Fruit fly (Drosophila melanogaster): ENCODE measurements around the gene Mhcl.

Mhcl gene

DNA sequence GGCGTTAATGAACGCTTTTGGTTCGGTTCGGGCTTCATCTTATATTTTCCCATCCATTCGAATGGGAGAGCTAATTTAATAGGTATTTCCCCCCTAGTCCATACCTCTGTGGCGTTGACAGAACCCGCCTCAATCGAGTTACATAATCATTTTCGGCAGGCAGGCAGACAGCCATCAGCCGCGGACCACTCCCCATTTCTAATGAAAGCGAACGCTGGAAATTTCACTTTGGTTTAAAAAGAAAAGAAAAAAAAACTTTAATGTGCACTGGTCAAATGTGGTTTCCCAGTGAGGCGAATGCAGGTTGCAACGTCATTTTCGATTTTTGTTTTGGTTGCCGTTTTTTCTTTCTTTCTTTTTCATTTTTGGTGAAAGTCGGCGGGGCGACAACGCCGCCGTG, 16.2 kb downstream of the Mhcl start (continued):
- TF ChIP-seq CG14710 (tag; optimal IDR thresholded peaks at IDR 0.05) (peak; percentile 1), vvl (GFP tag; IDR thresholded peaks at IDR 0.05) (0 out of 2 replicates have a peak, but pooled peaks have one; percentile 31)

- no peak for TF ChIP-seq Dad (GFP tag; optimal IDR thresholded peaks at IDR 0.05)
- no peak for TF ChIP-seq NC2β (GFP tag; optimal IDR thresholded peaks at IDR 0.05)
- TF ChIP-seq Mes4 (GFP tag; optimal IDR thresholded peaks at IDR 0.05), result no peak
- no peak for TF ChIP-seq stc (GFP tag; IDR thresholded peaks at IDR 0.05)
- no peak for TF ChIP-seq CG16779 (GFP tag; IDR thresholded peaks at IDR 0.05)
- TF ChIP-seq gcm2 (GFP tag; optimal IDR thresholded peaks at IDR 0.05), result no peak
- TF ChIP-seq CG8944 (GFP tag; optimal IDR thresholded peaks at IDR 0.05), result no peak
- no peak for TF ChIP-seq CG13624 (GFP tag; optimal IDR thresholded peaks at IDR 0.05)
- TF ChIP-seq ttk (GFP tag; IDR thresholded peaks at IDR 0.05), result no peak
- no peak for TF ChIP-seq zfh1 (GFP tag; IDR thresholded peaks at IDR 0.05)
- TF ChIP-seq Ada2b (GFP tag; IDR thresholded peaks at IDR 0.05), result no peak
- TF ChIP-seq stwl (tag; optimal IDR thresholded peaks at IDR 0.05), result no peak
- no peak for TF ChIP-seq mirr (GFP tag; optimal IDR thresholded peaks at IDR 0.05)
- no peak for TF ChIP-seq CG15073 (GFP tag; optimal IDR thresholded peaks at IDR 0.05)
- TF ChIP-seq CTCF (GFP tag; optimal IDR thresholded peaks at IDR 0.05), result no peak
- TF ChIP-seq dmrt99B (tag; optimal IDR thresholded peaks at IDR 0.05), result peak; percentile 38
- no peak for TF ChIP-seq Gsc (GFP tag; IDR thresholded peaks at IDR 0.05)
- no peak for TF ChIP-seq NFAT (GFP tag; IDR thresholded peaks at IDR 0.05)
- TF ChIP-seq CG8290 (GFP tag; optimal IDR thresholded peaks at IDR 0.05), result no peak
- TF ChIP-seq CG8290 (tag; optimal IDR thresholded peaks at IDR 0.05), result no peak
- no peak for TF ChIP-seq CG2202 (tag; optimal IDR thresholded peaks at IDR 0.05)
- TF ChIP-seq wor (GFP tag; IDR thresholded peaks at IDR 0.05), result no peak
- TF ChIP-seq prd (optimal IDR thresholded peaks at IDR 0.05), result no peak
- peak; percentile 20; the same call in 1 of the 3 replicates for TF ChIP-seq prd (GFP tag; IDR thresholded peaks at IDR 0.05)
- no peak for TF ChIP-seq ranshi (GFP tag; IDR thresholded peaks at IDR 0.05)
- TF ChIP-seq Pdp1 (GFP tag; optimal IDR thresholded peaks at IDR 0.05), result peak in 1 of 2 experiments; percentile 16
- no peak for TF ChIP-seq lov (optimal IDR thresholded peaks at IDR 0.05)
- no peak for TF ChIP-seq lov (GFP tag; IDR thresholded peaks at IDR 0.05)
- no peak for TF ChIP-seq CG6175 (GFP tag; IDR thresholded peaks at IDR 0.05)
- no peak for TF ChIP-seq fd3F (GFP tag; optimal IDR thresholded peaks at IDR 0.05)
- peak; percentile 42; the same call in 1 of the 3 replicates for TF ChIP-seq otp (GFP tag; IDR thresholded peaks at IDR 0.05)
- peak; percentile 19 for TF ChIP-seq CG33557 (GFP tag; optimal IDR thresholded peaks at IDR 0.05)
- no peak for TF ChIP-seq nmo (GFP tag; optimal IDR thresholded peaks at IDR 0.05)
- TF ChIP-seq CG9817 (tag; optimal IDR thresholded peaks at IDR 0.05), result no peak
- TF ChIP-seq Adf1 (GFP tag; IDR thresholded peaks at IDR 0.05), result no peak
- no peak for TF ChIP-seq Doc3 (GFP tag; IDR thresholded peaks at IDR 0.05; ENCODE audit: partially characterized antibody)
- TF ChIP-seq CG18011 (GFP tag; optimal IDR thresholded peaks at IDR 0.05), result no peak
- TF ChIP-seq bsh (GFP tag; optimal IDR thresholded peaks at IDR 0.05), result peak in 1 of 2 experiments; percentile 8
- TF ChIP-seq Antp (GFP tag; optimal IDR thresholded peaks at IDR 0.05), result no peak
- TF ChIP-seq CG31441 (GFP tag; IDR thresholded peaks at IDR 0.05), result no peak
- no peak for TF ChIP-seq chif (GFP tag; optimal IDR thresholded peaks at IDR 0.05)
- no peak for TF ChIP-seq Chrac-16 (GFP tag; optimal IDR thresholded peaks at IDR 0.05)
- no peak for TF ChIP-seq bowl (GFP tag; IDR thresholded peaks at IDR 0.05)
- TF ChIP-seq ab (GFP tag; optimal IDR thresholded peaks at IDR 0.05), result no peak
- no peak for TF ChIP-seq az2 (GFP tag; optimal IDR thresholded peaks at IDR 0.05)
- TF ChIP-seq CG2875 (GFP tag; optimal IDR thresholded peaks at IDR 0.05), result no peak
- TF ChIP-seq grau (tag; optimal IDR thresholded peaks at IDR 0.05), result no peak
- no peak for TF ChIP-seq Xbp1 (GFP tag; optimal IDR thresholded peaks at IDR 0.05)
- no peak for TF ChIP-seq Side (GFP tag; optimal IDR thresholded peaks at IDR 0.05)
Measured at dm6 chr3R:16080942-16081589, 17.5 kb downstream of the Mhcl start, which contains the start of gene CG32855. CG32855 (minus strand) TSS chr3R:16080992.
